Worm (Caenorhabditis elegans) whole organism, young adult: Measurements from ENCODE around the gene C01G10.18.

Source experiments
- B0035.1 ChIP-seq: sonication (generic microtip); optimal IDR thresholded peaks from 2 replicates; lab custom pipeline; 2016; ENCODE audit warnings: missing genetic modification characterization, mild to moderate bottlenecking, missing compliant biosample characterization, missing genotype, missing genetic modification reagents
- B0336.3 ChIP-seq: fragments of 200-800 bp; sonication (Bioruptor generic); IDR thresholded peaks from 2 replicates; pipeline ENCODE4 v1.3.6; 2022; ENCODE audit warnings: missing genetic modification characterization, missing compliant biosample characterization
- C17E4.6 ChIP-seq: fragments of 200-800 bp; sonication (Bioruptor generic); IDR thresholded peaks from 2 replicates; pipeline ENCODE4 v1.3.6; 2022; ENCODE audit warnings: missing genetic modification reagents, missing genetic modification characterization, missing compliant biosample characterization
- D2030.7 ChIP-seq: fragments of 200-800 bp; sonication (Bioruptor generic); IDR thresholded peaks from 2 replicates; pipeline ENCODE4 v1.3.6; 2022; ENCODE audit warnings: missing genetic modification reagents, missing genetic modification characterization, missing compliant biosample characterization
- F37B4.10 ChIP-seq: fragments of 200-800 bp; sonication (Bioruptor generic); IDR thresholded peaks from 2 replicates; pipeline ENCODE4 v1.3.6; 2022; ENCODE audit warnings: missing genetic modification characterization, missing compliant biosample characterization
- F55B11.4 ChIP-seq: sonication (generic microtip); optimal IDR thresholded peaks from 2 replicates; lab custom pipeline; 2016; ENCODE audit warnings: missing compliant biosample characterization, missing genetic modification characterization, borderline replicate concordance; ENCODE audit not compliant: insufficient read depth
- K12H6.12 ChIP-seq: fragments of 200-800 bp; sonication (Bioruptor generic); optimal IDR thresholded peaks from 2 replicates; lab custom pipeline; 2018; ENCODE audit warnings: mild to moderate bottlenecking, missing genetic modification characterization, missing compliant biosample characterization
- T07F8.4 ChIP-seq: sonication (generic microtip); optimal IDR thresholded peaks from 2 replicates; lab custom pipeline; 2016; ENCODE audit warnings: mild to moderate bottlenecking, missing genetic modification characterization, moderate library complexity, missing compliant biosample characterization
- Y53F4B.3 ChIP-seq: fragments of 200-800 bp; sonication (Bioruptor generic); IDR thresholded peaks from 2 replicates; pipeline ENCODE4 v1.3.6; 2022; ENCODE audit warnings: missing genetic modification reagents, missing genetic modification characterization, missing compliant biosample characterization
- ZK185.1 ChIP-seq: sonication (generic microtip); optimal IDR thresholded peaks from 2 replicates; lab custom pipeline; 2016; ENCODE audit warnings: mild to moderate bottlenecking, missing genetic modification characterization, missing compliant biosample characterization; ENCODE audit not compliant: poor library complexity, severe bottlenecking
- akir-1 ChIP-seq: fragments of 200-800 bp; sonication (Bioruptor generic); optimal IDR thresholded peaks from 2 replicates; lab custom pipeline; 2018; ENCODE audit warnings: mild to moderate bottlenecking, missing genetic modification characterization, moderate library complexity, missing compliant biosample characterization
- aptf-2 ChIP-seq: fragments of 200-800 bp; sonication (Bioruptor generic); conservative IDR thresholded peaks from 2 replicates; pipeline ENCODE4 v1.3.6; 2022; ENCODE audit warnings: missing genetic modification reagents, missing genetic modification characterization, missing compliant biosample characterization
- atf-7 ChIP-seq: sonication (generic microtip); optimal IDR thresholded peaks from 2 replicates; lab custom pipeline; 2017; ENCODE audit warnings: mild to moderate bottlenecking, missing genetic modification characterization, missing compliant biosample characterization
- bed-1 ChIP-seq: fragments of 200-800 bp; sonication (Bioruptor generic); IDR thresholded peaks from 2 replicates; pipeline ENCODE4 v1.3.6; 2022; ENCODE audit warnings: missing genetic modification reagents, missing genetic modification characterization, missing compliant biosample characterization
- bed-2 ChIP-seq: fragments of 200-800 bp; sonication (Bioruptor generic); IDR thresholded peaks from 2 replicates; pipeline ENCODE4 v1.3.6; 2022; ENCODE audit warnings: missing genetic modification reagents, missing genetic modification characterization, missing compliant biosample characterization
- ccch-3 ChIP-seq: fragments of 200-800 bp; sonication (Bioruptor generic); optimal IDR thresholded peaks from 2 replicates; lab custom pipeline; 2018; ENCODE audit warnings: mild to moderate bottlenecking, missing genetic modification characterization, missing compliant biosample characterization
- cebp-1 ChIP-seq, 2 experiments: fragments of 200-800 bp in 1 of 2; sonication (Bioruptor generic) in 1 of 2; sonication (generic microtip) in 1 of 2; IDR thresholded peaks in 1 of 2; optimal IDR thresholded peaks in 1 of 2; 2 replicates each; pipeline versions ENCODE4 v1.3.6 to Lab custom; 2017 to 2022; ENCODE audit warnings: missing compliant biosample characterization in 2 of 2, missing genetic modification characterization in 2 of 2, mild to moderate bottlenecking in 1 of 2, missing genetic modification reagents in 1 of 2, moderate library complexity in 1 of 2
- ceh-40 ChIP-seq: fragments of 200-800 bp; sonication (Bioruptor generic); IDR thresholded peaks from 2 replicates; pipeline ENCODE4 v1.3.6; 2022; ENCODE audit warnings: missing genetic modification characterization, missing compliant biosample characterization
- ceh-79 ChIP-seq: sonication (generic microtip); optimal IDR thresholded peaks from 2 replicates; lab custom pipeline; 2017; ENCODE audit warnings: mild to moderate bottlenecking, missing genetic modification characterization, missing compliant biosample characterization
- ceh-91 ChIP-seq: fragments of 200-800 bp; sonication (Bioruptor generic); IDR thresholded peaks from 2 replicates; pipeline ENCODE4 v1.3.6; 2022; ENCODE audit warnings: missing genetic modification reagents, missing genetic modification characterization, missing compliant biosample characterization
- dox-1 ChIP-seq: fragments of 200-800 bp; sonication (Bioruptor generic); IDR thresholded peaks from 2 replicates; pipeline ENCODE4 v1.3.6; 2022; ENCODE audit warnings: missing genetic modification reagents, missing genetic modification characterization, missing compliant biosample characterization
- dpff-1 ChIP-seq: sonication (generic microtip); optimal IDR thresholded peaks from 2 replicates; lab custom pipeline; 2017; ENCODE audit warnings: mild to moderate bottlenecking, missing genetic modification characterization, missing compliant biosample characterization
- egl-18 ChIP-seq: fragments of 200-800 bp; sonication (Bioruptor generic); IDR thresholded peaks from 2 replicates; pipeline ENCODE4 v1.3.6; 2022; ENCODE audit warnings: missing genetic modification reagents, missing genetic modification characterization, missing compliant biosample characterization
- egl-44 ChIP-seq: fragments of 200-800 bp; sonication (Bioruptor generic); IDR thresholded peaks from 2 replicates; pipeline ENCODE4 v1.3.6; 2022; ENCODE audit warnings: missing genetic modification reagents, missing genetic modification characterization, missing compliant biosample characterization
- fkh-3 ChIP-seq: sonication (generic microtip); optimal IDR thresholded peaks from 2 replicates; lab custom pipeline; 2016; ENCODE audit warnings: mild to moderate bottlenecking, missing genetic modification characterization, missing compliant biosample characterization
- hsf-1 ChIP-seq: fragments of 200-800 bp; sonication (Bioruptor generic); IDR thresholded peaks from 2 replicates; pipeline ENCODE4 v1.3.6; 2022; ENCODE audit warnings: missing genetic modification reagents, missing genetic modification characterization, missing compliant biosample characterization
- lag-1 ChIP-seq: fragments of 200-800 bp; sonication (Bioruptor generic); IDR thresholded peaks from 2 replicates; pipeline ENCODE4 v1.3.6; 2022; ENCODE audit warnings: missing genetic modification reagents, missing genetic modification characterization, missing compliant biosample characterization
- lin-26 ChIP-seq: fragments of 200-800 bp; sonication (Bioruptor generic); IDR thresholded peaks from 2 replicates; pipeline ENCODE4 v1.3.6; 2022; ENCODE audit warnings: missing genetic modification reagents, missing genetic modification characterization, missing compliant biosample characterization
- lin-40 ChIP-seq: sonication (generic microtip); optimal IDR thresholded peaks from 2 replicates; lab custom pipeline; 2016; ENCODE audit warnings: missing genetic modification characterization, mild to moderate bottlenecking, missing compliant biosample characterization, missing genotype, missing genetic modification reagents
- lir-1 ChIP-seq: fragments of 200-800 bp; sonication (Bioruptor generic); conservative IDR thresholded peaks from 2 replicates; pipeline ENCODE4 v1.3.6; 2022; ENCODE audit warnings: missing genetic modification reagents, missing genetic modification characterization, missing compliant biosample characterization
- lsy-27 ChIP-seq: sonication (generic microtip); optimal IDR thresholded peaks from 2 replicates; lab custom pipeline; 2017; ENCODE audit warnings: missing genetic modification characterization, mild to moderate bottlenecking, missing compliant biosample characterization, antibody characterized with exemption, missing genotype, borderline replicate concordance; ENCODE audit not compliant: insufficient read depth
- madf-10 ChIP-seq: sonication (generic microtip); optimal IDR thresholded peaks from 2 replicates; lab custom pipeline; 2016; ENCODE audit warnings: mild to moderate bottlenecking, missing genetic modification characterization, missing compliant biosample characterization
- madf-8 ChIP-seq: fragments of 200-800 bp; sonication (Bioruptor generic); conservative IDR thresholded peaks from 2 replicates; pipeline ENCODE4 v1.3.6; 2022; ENCODE audit warnings: missing genetic modification reagents, missing genetic modification characterization, missing compliant biosample characterization
- mcd-1 ChIP-seq: fragments of 200-800 bp; sonication (Bioruptor generic); IDR thresholded peaks from 2 replicates; pipeline ENCODE4 v1.3.6; 2022; ENCODE audit warnings: missing genetic modification reagents, missing genetic modification characterization, missing compliant biosample characterization
- mes-4 ChIP-seq: sonication (generic microtip); optimal IDR thresholded peaks from 2 replicates; lab custom pipeline; 2016; ENCODE audit warnings: missing genotype, missing genetic modification characterization, missing compliant biosample characterization
- nhr-120 ChIP-seq: fragments of 200-800 bp; sonication (Bioruptor generic); IDR thresholded peaks from 2 replicates; pipeline ENCODE4 v1.3.6; 2022; ENCODE audit warnings: missing genetic modification characterization, missing compliant biosample characterization
- nhr-80 ChIP-seq: sonication (generic microtip); optimal IDR thresholded peaks from 2 replicates; lab custom pipeline; 2016; ENCODE audit warnings: missing genetic modification characterization, missing compliant biosample characterization
- rec-8 ChIP-seq, 2 experiments: sonication (generic microtip); optimal IDR thresholded peaks; 2 replicates each; lab custom pipeline; 2016; ENCODE audit warnings: mild to moderate bottlenecking in 2 of 2, missing genetic modification characterization in 2 of 2, missing genetic modification reagents in 2 of 2, missing genotype in 2 of 2, missing biosample characterization in 1 of 2, missing compliant biosample characterization in 1 of 2, moderate library complexity in 1 of 2
- repo-1 ChIP-seq: sonication (generic microtip); optimal IDR thresholded peaks from 2 replicates; lab custom pipeline; 2017; ENCODE audit warnings: mild to moderate bottlenecking, missing genetic modification characterization, missing compliant biosample characterization
- rpc-1 ChIP-seq, 2 experiments: fragments of 150-350 bp in 1 of 2; sonication (generic microtip) in 1 of 2; optimal IDR thresholded peaks; 2 replicates each; lab custom pipeline; 2014 to 2018; ENCODE audit warnings: missing biosample characterization in 1 of 2, missing genetic modification characterization in 1 of 2, missing genetic modification reagents in 1 of 2, missing genotype in 1 of 2
- snpc-1.3 ChIP-seq: sonication (generic microtip); optimal IDR thresholded peaks from 2 replicates; lab custom pipeline; 2017; ENCODE audit warnings: missing genetic modification characterization, mild to moderate bottlenecking, missing compliant biosample characterization, antibody characterized with exemption, moderate library complexity, missing genotype, missing genetic modification reagents; ENCODE audit not compliant: insufficient read depth
- tbp1 ChIP-seq: fragments of 200-800 bp; sonication (Bioruptor generic); optimal IDR thresholded peaks from 2 replicates; lab custom pipeline; 2018; ENCODE audit warnings: mild to moderate bottlenecking, missing genetic modification characterization, missing compliant biosample characterization
- tlf-1 ChIP-seq: fragments of 200-800 bp; sonication (Bioruptor generic); optimal IDR thresholded peaks from 2 replicates; lab custom pipeline; 2018; ENCODE audit warnings: mild to moderate bottlenecking, missing genetic modification characterization, missing compliant biosample characterization
- unc-130 ChIP-seq: sonication (generic microtip); optimal IDR thresholded peaks from 2 replicates; lab custom pipeline; 2016; ENCODE audit warnings: missing genetic modification reagents, missing genetic modification characterization, missing compliant biosample characterization
- unc-62 ChIP-seq: fragments of 150-350 bp; optimal IDR thresholded peaks from 2 replicates; lab custom pipeline; 2014; ENCODE audit warnings: missing biosample characterization, missing genetic modification reagents, missing genetic modification characterization
- ztf-28 ChIP-seq: fragments of 200-800 bp; sonication (Bioruptor generic); IDR thresholded peaks from 2 replicates; pipeline ENCODE4 v1.3.6; 2022; ENCODE audit warnings: missing genetic modification reagents, missing genetic modification characterization, missing compliant biosample characterization
- ztf-6 ChIP-seq: fragments of 200-800 bp; sonication (Bioruptor generic); IDR thresholded peaks from 2 replicates; pipeline ENCODE4 v1.3.6; 2022; ENCODE audit warnings: missing genetic modification reagents, missing genetic modification characterization, missing compliant biosample characterization

The C01G10.18 gene

DNA sequence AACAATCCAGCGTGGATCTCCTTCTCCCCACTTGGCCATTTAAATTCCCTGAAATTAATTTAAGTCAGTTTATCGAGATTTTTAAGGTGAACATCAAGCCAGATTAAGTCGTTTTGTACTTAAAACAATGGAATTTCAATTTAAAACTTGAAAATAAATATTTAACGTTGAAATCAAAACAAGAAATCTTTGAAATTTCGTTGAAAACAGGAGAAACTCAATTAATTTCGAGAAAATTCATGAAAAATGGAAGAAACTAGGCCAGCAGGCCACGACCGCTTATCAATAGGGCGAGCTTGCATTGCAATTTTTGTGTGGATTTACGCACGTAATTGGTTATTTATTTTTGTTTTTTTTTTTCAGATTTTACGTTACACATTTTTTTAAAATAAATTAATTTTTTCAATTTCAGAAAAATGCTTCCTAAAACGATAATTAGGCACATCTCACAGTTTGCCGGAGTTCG lies 3.1 kb downstream of the C01G10.18 start, which contains the start of the genes ahsa-1 and C01G10.7 (continued):
- TF ChIP-seq ztf-6 (GFP tag; lab: Robert Waterston, UW) (peak; percentile 83), ceh-91 (GFP tag; lab: Robert Waterston, UW) (peak; percentile 90), C17E4.6 (GFP tag; lab: Robert Waterston, UW) (peak; percentile 48; the same call in 1 of the 2 replicates), lsy-27 (tag; lab: Kevin White, UChicago) (no peak), F55B11.4 (tag; lab: Kevin White, UChicago) (no peak), T07F8.4 (tag; lab: Kevin White, UChicago) (peak; percentile 24), ceh-40 (GFP tag; lab: Robert Waterston, UW) (no peak), atf-7 (peak; percentile 63), nhr-120 (GFP tag; lab: Robert Waterston, UW) (no peak), lag-1 (GFP tag; lab: Robert Waterston, UW) (no peak), bed-2 (GFP tag; lab: Robert Waterston, UW) (peak; percentile 94), nhr-80 (tag; lab: Kevin White, UChicago) (peak; percentile 49), tbp1 (GFP tag; lab: Kevin White, UChicago) (no peak), unc-130 (GFP tag; lab: Kevin White, UChicago) (peak; percentile 96), aptf-2 (GFP tag; lab: Robert Waterston, UW) (peak; percentile 90), rec-8 (tag; optimal IDR thresholded peaks at IDR 0.05; lab: Kevin White, UChicago) (peak; percentile 74 to 82), Y53F4B.3 (GFP tag; lab: Robert Waterston, UW) (no peak), fkh-3 (tag; lab: Kevin White, UChicago) (no peak), snpc-1.3 (tag; lab: Kevin White, UChicago) (peak; percentile 65), mes-4 (tag; lab: Kevin White, UChicago) (no peak), tlf-1 (GFP tag; lab: Kevin White, UChicago) (peak; percentile 86), B0035.1 (peak; percentile 41), F37B4.10 (GFP tag; lab: Robert Waterston, UW) (no peak), B0336.3 (GFP tag; lab: Robert Waterston, UW) (no peak), unc-62 (GFP tag; lab: Kevin White, UChicago) (no peak), cebp-1 (GFP tag; IDR thresholded peaks at IDR 0.05; lab: Robert Waterston, UW) (peak; percentile 72; the same call in 1 of the 2 replicates), cebp-1 (tag; optimal IDR thresholded peaks at IDR 0.05; lab: Kevin White, UChicago) (no peak), egl-18 (GFP tag; lab: Robert Waterston, UW) (no peak), ccch-3 (peak; percentile 30), lin-40 (tag; lab: Kevin White, UChicago) (no peak), ztf-28 (GFP tag; lab: Robert Waterston, UW) (peak; percentile 93), egl-44 (GFP tag; lab: Robert Waterston, UW) (peak; percentile 80), lin-26 (GFP tag; lab: Robert Waterston, UW) (0 out of 2 replicates have a peak, but pooled peaks have one; percentile 8), dox-1 (GFP tag; lab: Robert Waterston, UW) (peak; percentile 93), mcd-1 (GFP tag; lab: Robert Waterston, UW) (peak; percentile 98), madf-10 (tag; lab: Kevin White, UChicago) (peak; percentile 87), dpff-1 (no peak), repo-1 (tag; lab: Kevin White, UChicago) (no peak), madf-8 (GFP tag; lab: Robert Waterston, UW) (peak; percentile 74), akir-1 (peak; percentile 31), rpc-1 (optimal IDR thresholded peaks at IDR 0.05; lab: Kevin White, UChicago) (peak; percentile 31), rpc-1 (tag; optimal IDR thresholded peaks at IDR 0.05; lab: Kevin White, UChicago) (no peak), lir-1 (GFP tag; lab: Robert Waterston, UW) (peak; percentile 82), ZK185.1 (tag; lab: Kevin White, UChicago) (peak; percentile 97), bed-1 (GFP tag; lab: Robert Waterston, UW) (no peak), D2030.7 (GFP tag; lab: Robert Waterston, UW) (peak; percentile 88), K12H6.12 (tag; lab: Kevin White, UChicago) (peak; percentile 70), hsf-1 (GFP tag; lab: Robert Waterston, UW) (peak; percentile 97), ceh-79 (tag; lab: Kevin White, UChicago) (peak; percentile 13)
